Worm (Caenorhabditis elegans): ENCODE measurements around the gene B0228.1.

- TF ChIP-seq unc-130 (tag; optimal IDR thresholded peaks at IDR 0.05): no peak
- TF ChIP-seq unc-62 (GFP tag; optimal IDR thresholded peaks at IDR 0.05): no peak
- no peak for TF ChIP-seq lsy-2 (tag; optimal IDR thresholded peaks at IDR 0.05)
Measured at ce11 chrII:7724603-7725002, 30.5 kb upstream of the B0228.1 start, which contains the start of gene cpna-2.
